Worm (Caenorhabditis elegans) whole organism, young adult: ENCODE results near the gene ifbp-1.

Experiments used
- D2030.7 ChIP-seq: fragments of 200-800 bp; sonication (Bioruptor generic); IDR thresholded peaks from 2 replicates; pipeline ENCODE4 v1.3.6; 2022; ENCODE audit warnings: missing genetic modification reagents, missing genetic modification characterization, missing compliant biosample characterization
- F10E7.11 ChIP-seq: sonication (generic microtip); optimal IDR thresholded peaks from 2 replicates; lab custom pipeline; 2017; ENCODE audit warnings: mild to moderate bottlenecking, missing genetic modification characterization, moderate library complexity, missing compliant biosample characterization
- F22D6.2 ChIP-seq: sonication (generic microtip); optimal IDR thresholded peaks from 2 replicates; lab custom pipeline; 2016; ENCODE audit warnings: mild to moderate bottlenecking, missing genetic modification characterization, missing compliant biosample characterization
- F33H1.4 ChIP-seq: fragments of 200-800 bp; sonication (Bioruptor generic); IDR thresholded peaks from 2 replicates; pipeline ENCODE4 v1.3.6; 2022; ENCODE audit warnings: missing genetic modification reagents, missing genetic modification characterization, missing compliant biosample characterization
- F37B4.10 ChIP-seq: fragments of 200-800 bp; sonication (Bioruptor generic); IDR thresholded peaks from 2 replicates; pipeline ENCODE4 v1.3.6; 2022; ENCODE audit warnings: missing genetic modification characterization, missing compliant biosample characterization
- F39B2.1 ChIP-seq: fragments of 200-800 bp; sonication (Bioruptor generic); IDR thresholded peaks from 2 replicates; pipeline ENCODE4 v1.3.6; 2022; ENCODE audit warnings: missing genetic modification reagents, missing genetic modification characterization, missing compliant biosample characterization
- F55B11.4 ChIP-seq: sonication (generic microtip); optimal IDR thresholded peaks from 2 replicates; lab custom pipeline; 2016; ENCODE audit warnings: missing compliant biosample characterization, missing genetic modification characterization, borderline replicate concordance; ENCODE audit not compliant: insufficient read depth
- F57C9.4 ChIP-seq: sonication (generic microtip); optimal IDR thresholded peaks from 2 replicates; lab custom pipeline; 2017; ENCODE audit warnings: mild to moderate bottlenecking, missing genetic modification characterization, missing compliant biosample characterization
- K11D2.4 ChIP-seq: fragments of 200-800 bp; sonication (Bioruptor generic); IDR thresholded peaks from 2 replicates; pipeline ENCODE4 v1.3.6; 2022; ENCODE audit warnings: missing genetic modification reagents, missing genetic modification characterization, missing compliant biosample characterization
- T07F8.4 ChIP-seq: sonication (generic microtip); optimal IDR thresholded peaks from 2 replicates; lab custom pipeline; 2016; ENCODE audit warnings: mild to moderate bottlenecking, missing genetic modification characterization, moderate library complexity, missing compliant biosample characterization
- Y53G8AR.9 ChIP-seq: fragments of 200-800 bp; sonication (Bioruptor generic); conservative IDR thresholded peaks from 2 replicates; pipeline ENCODE4 v1.3.6; 2022; ENCODE audit warnings: missing genetic modification reagents, missing genetic modification characterization, missing compliant biosample characterization
- Y67H2A.10 ChIP-seq: fragments of 200-800 bp; sonication (Bioruptor generic); conservative IDR thresholded peaks from 2 replicates; pipeline ENCODE4 v1.3.6; 2022; ENCODE audit warnings: missing genetic modification reagents, missing genetic modification characterization, missing compliant biosample characterization
- akir-1 ChIP-seq: fragments of 200-800 bp; sonication (Bioruptor generic); optimal IDR thresholded peaks from 2 replicates; lab custom pipeline; 2018; ENCODE audit warnings: mild to moderate bottlenecking, missing genetic modification characterization, moderate library complexity, missing compliant biosample characterization
- aptf-3 ChIP-seq: fragments of 200-800 bp; sonication (Bioruptor generic); IDR thresholded peaks from 2 replicates; pipeline ENCODE4 v1.3.6; 2022; ENCODE audit warnings: missing genetic modification characterization, missing compliant biosample characterization
- attf-5 ChIP-seq: fragments of 200-800 bp; sonication (Bioruptor generic); optimal IDR thresholded peaks from 2 replicates; lab custom pipeline; 2018; ENCODE audit warnings: mild to moderate bottlenecking, missing genetic modification characterization, missing compliant biosample characterization
- cebp-1 ChIP-seq, 2 experiments: fragments of 200-800 bp in 1 of 2; sonication (Bioruptor generic) in 1 of 2; sonication (generic microtip) in 1 of 2; IDR thresholded peaks in 1 of 2; optimal IDR thresholded peaks in 1 of 2; 2 replicates each; pipeline versions ENCODE4 v1.3.6 to Lab custom; 2017 to 2022; ENCODE audit warnings: missing compliant biosample characterization in 2 of 2, missing genetic modification characterization in 2 of 2, mild to moderate bottlenecking in 1 of 2, missing genetic modification reagents in 1 of 2, moderate library complexity in 1 of 2
- ceh-100 ChIP-seq: fragments of 200-800 bp; sonication (Bioruptor generic); IDR thresholded peaks from 2 replicates; pipeline ENCODE4 v1.3.6; 2022; ENCODE audit warnings: missing genetic modification reagents, missing genetic modification characterization, missing compliant biosample characterization
- ceh-27 ChIP-seq: fragments of 200-800 bp; sonication (Bioruptor generic); optimal IDR thresholded peaks from 2 replicates; lab custom pipeline; 2018; ENCODE audit warnings: mild to moderate bottlenecking, missing genetic modification characterization, moderate library complexity, missing compliant biosample characterization
- chd-7 ChIP-seq: sonication (generic microtip); optimal IDR thresholded peaks from 2 replicates; lab custom pipeline; 2016; ENCODE audit warnings: mild to moderate bottlenecking, missing genetic modification characterization, moderate library complexity, missing compliant biosample characterization
- ets-4 ChIP-seq: fragments of 200-800 bp; sonication (Bioruptor generic); optimal IDR thresholded peaks from 2 replicates; lab custom pipeline; 2018; ENCODE audit warnings: mild to moderate bottlenecking, missing genetic modification characterization, missing compliant biosample characterization
- him-1 ChIP-seq: sonication (generic microtip); optimal IDR thresholded peaks from 2 replicates; lab custom pipeline; 2016; ENCODE audit warnings: missing genotype, missing genetic modification reagents, missing genetic modification characterization, missing compliant biosample characterization
- let-526 ChIP-seq: fragments of 200-800 bp; sonication (Bioruptor generic); IDR thresholded peaks from 2 replicates; pipeline ENCODE4 v1.3.6; 2022; ENCODE audit warnings: missing genetic modification reagents, missing genetic modification characterization, missing compliant biosample characterization
- lin-26 ChIP-seq: fragments of 200-800 bp; sonication (Bioruptor generic); IDR thresholded peaks from 2 replicates; pipeline ENCODE4 v1.3.6; 2022; ENCODE audit warnings: missing genetic modification reagents, missing genetic modification characterization, missing compliant biosample characterization
- lsl-1 ChIP-seq: fragments of 200-800 bp; sonication (Bioruptor generic); optimal IDR thresholded peaks from 2 replicates; lab custom pipeline; 2018; ENCODE audit warnings: mild to moderate bottlenecking, missing genetic modification characterization, moderate library complexity, missing compliant biosample characterization
- madf-10 ChIP-seq: sonication (generic microtip); optimal IDR thresholded peaks from 2 replicates; lab custom pipeline; 2016; ENCODE audit warnings: mild to moderate bottlenecking, missing genetic modification characterization, missing compliant biosample characterization
- mel-28 ChIP-seq: sonication (generic microtip); optimal IDR thresholded peaks from 2 replicates; lab custom pipeline; 2016; ENCODE audit warnings: borderline replicate concordance, mild to moderate bottlenecking, missing genetic modification characterization, missing compliant biosample characterization
- repo-1 ChIP-seq: sonication (generic microtip); optimal IDR thresholded peaks from 2 replicates; lab custom pipeline; 2017; ENCODE audit warnings: mild to moderate bottlenecking, missing genetic modification characterization, missing compliant biosample characterization
- sdz-38 ChIP-seq: sonication (generic microtip); optimal IDR thresholded peaks from 2 replicates; lab custom pipeline; 2016; ENCODE audit warnings: missing genotype, missing genetic modification characterization, missing compliant biosample characterization
- tlf-1 ChIP-seq: fragments of 200-800 bp; sonication (Bioruptor generic); optimal IDR thresholded peaks from 2 replicates; lab custom pipeline; 2018; ENCODE audit warnings: mild to moderate bottlenecking, missing genetic modification characterization, missing compliant biosample characterization
- unc-130 ChIP-seq: sonication (generic microtip); optimal IDR thresholded peaks from 2 replicates; lab custom pipeline; 2016; ENCODE audit warnings: missing genetic modification reagents, missing genetic modification characterization, missing compliant biosample characterization
- unc-62 ChIP-seq: fragments of 150-350 bp; optimal IDR thresholded peaks from 2 replicates; lab custom pipeline; 2014; ENCODE audit warnings: missing biosample characterization, missing genetic modification reagents, missing genetic modification characterization
- xnd-1 ChIP-seq: sonication (generic microtip); optimal IDR thresholded peaks from 2 replicates; lab custom pipeline; 2016; ENCODE audit warnings: missing genotype, missing genetic modification reagents, missing genetic modification characterization, missing compliant biosample characterization
- ztf-18 ChIP-seq: sonication (generic microtip); optimal IDR thresholded peaks from 2 replicates; lab custom pipeline; 2016; ENCODE audit warnings: missing genotype, mild to moderate bottlenecking, missing genetic modification characterization, missing compliant biosample characterization
- ztf-3 ChIP-seq: fragments of 200-800 bp; sonication (Bioruptor generic); optimal IDR thresholded peaks from 2 replicates; lab custom pipeline; 2018; ENCODE audit warnings: mild to moderate bottlenecking, missing genetic modification characterization, missing compliant biosample characterization

The ifbp-1 gene

ce11 chrV:13352415-13352814 is 27.6 kb downstream of the ifbp-1 start:
- 0 out of 2 replicates have a peak, but pooled peaks have one; percentile 62 for TF ChIP-seq F37B4.10
- no peak for TF ChIP-seq T07F8.4 (tag; lab: Kevin White, UChicago)

- no peak for TF ChIP-seq lsl-1 (GFP tag; lab: Kevin White, UChicago)
Measured at ce11 chrV:13351773-13352172, 28.3 kb downstream of the ifbp-1 start.

- TF ChIP-seq sdz-38 (tag; lab: Kevin White, UChicago), result no peak
- TF ChIP-seq unc-62 (GFP tag; lab: Kevin White, UChicago), result no peak
- TF ChIP-seq F57C9.4, result no peak
- no peak for TF ChIP-seq ztf-18
- no peak for TF ChIP-seq madf-10 (tag; lab: Kevin White, UChicago)
- TF ChIP-seq Y67H2A.10 (GFP tag; lab: Robert Waterston, UW), result no peak
- no peak for TF ChIP-seq ztf-3 (GFP tag; lab: Kevin White, UChicago)
- no peak for TF ChIP-seq cebp-1 (GFP tag; IDR thresholded peaks at IDR 0.05; lab: Robert Waterston, UW)
- TF ChIP-seq cebp-1 (tag; optimal IDR thresholded peaks at IDR 0.05; lab: Kevin White, UChicago), result no peak
- TF ChIP-seq F33H1.4 (GFP tag; lab: Robert Waterston, UW), result no peak
- TF ChIP-seq ceh-27 (GFP tag; lab: Kevin White, UChicago), result no peak
- TF ChIP-seq F22D6.2 (tag; lab: Kevin White, UChicago), result no peak
- TF ChIP-seq let-526 (GFP tag; lab: Robert Waterston, UW), result no peak
- no peak for TF ChIP-seq ets-4
- TF ChIP-seq lin-26, result no peak
- no peak for TF ChIP-seq repo-1 (tag; lab: Kevin White, UChicago)
- TF ChIP-seq ceh-100 (GFP tag; lab: Robert Waterston, UW), result no peak
- no peak for TF ChIP-seq F55B11.4 (tag; lab: Kevin White, UChicago)
Measured at ce11 chrV:13350302-13350701, 29.8 kb downstream of the ifbp-1 start.

ce11 chrV:13345867-13346328 is 34.2 kb downstream of the ifbp-1 start, which contains the start of gene twk-43:
twk-43 (plus strand) TSS chrV:13346278.
- TF ChIP-seq aptf-3 (GFP tag; lab: Robert Waterston, UW) (no peak), K11D2.4 (no peak), F39B2.1 (no peak), lsl-1 (GFP tag; lab: Kevin White, UChicago) (no peak), cebp-1 (GFP tag; IDR thresholded peaks at IDR 0.05; lab: Robert Waterston, UW) (no peak), cebp-1 (tag; optimal IDR thresholded peaks at IDR 0.05; lab: Kevin White, UChicago) (no peak), F37B4.10 (no peak), chd-7 (tag; lab: Kevin White, UChicago) (no peak), unc-130 (GFP tag; lab: Kevin White, UChicago) (no peak), tlf-1 (no peak), D2030.7 (GFP tag; lab: Robert Waterston, UW) (no peak), attf-5 (GFP tag; lab: Kevin White, UChicago) (no peak), Y53G8AR.9 (GFP tag; lab: Robert Waterston, UW) (no peak), F55B11.4 (tag; lab: Kevin White, UChicago) (no peak), mel-28 (no peak), F10E7.11 (tag; lab: Kevin White, UChicago) (no peak), him-1 (no peak), akir-1 (GFP tag; lab: Kevin White, UChicago) (no peak), xnd-1 (tag; lab: Kevin White, UChicago) (no peak)
